Worm (Caenorhabditis elegans) whole organism, early embryonic: ENCODE results near the gene str-125.

Source experiments
- B0310.2 ChIP-seq: sonication (generic microtip); optimal IDR thresholded peaks from 2 replicates; lab custom pipeline; 2016; ENCODE audit warnings: mild to moderate bottlenecking, missing genetic modification characterization, missing compliant biosample characterization
- F13C5.2 ChIP-seq: sonication (generic microtip); optimal IDR thresholded peaks from 2 replicates; lab custom pipeline; 2017; ENCODE audit warnings: mild to moderate bottlenecking, missing genetic modification characterization, inconsistent platforms, missing compliant biosample characterization
- aly-1 ChIP-seq: sonication (generic microtip); optimal IDR thresholded peaks from 2 replicates; lab custom pipeline; 2016; ENCODE audit warnings: missing genetic modification characterization, missing compliant biosample characterization
- ama-1 ChIP-seq: fragments of 150-350 bp; optimal IDR thresholded peaks from 2 replicates; lab custom pipeline; 2014
- ceh-13 ChIP-seq: fragments of 200-800 bp; sonication (Bioruptor generic); optimal IDR thresholded peaks from 2 replicates; lab custom pipeline; 2018; ENCODE audit warnings: mild to moderate bottlenecking, missing genetic modification characterization, missing compliant biosample characterization
- ceh-36 ChIP-seq: sonication (generic microtip); optimal IDR thresholded peaks from 2 replicates; lab custom pipeline; 2016; ENCODE audit warnings: missing genetic modification characterization, inconsistent platforms, missing compliant biosample characterization
- ets-7 ChIP-seq: sonication (generic microtip); optimal IDR thresholded peaks from 2 replicates; lab custom pipeline; 2016; ENCODE audit warnings: missing genotype, missing genetic modification characterization, missing compliant biosample characterization
- flt-1 ChIP-seq: fragments of 200-800 bp; sonication (Bioruptor generic); IDR thresholded peaks from 2 replicates; pipeline ENCODE4 v1.3.6; 2022; ENCODE audit warnings: missing genetic modification characterization, missing compliant biosample characterization
- hmbx-1 ChIP-seq: sonication (generic microtip); optimal IDR thresholded peaks from 2 replicates; lab custom pipeline; 2016; ENCODE audit warnings: mild to moderate bottlenecking, missing genetic modification characterization, missing compliant biosample characterization
- hmg-4 ChIP-seq: fragments of 200-800 bp; sonication (Bioruptor generic); optimal IDR thresholded peaks from 2 replicates; lab custom pipeline; 2018; ENCODE audit warnings: mild to moderate bottlenecking, missing genetic modification characterization, missing compliant biosample characterization
- hnd-1 ChIP-seq: sonication (generic microtip); optimal IDR thresholded peaks from 2 replicates; lab custom pipeline; 2016; ENCODE audit warnings: missing genetic modification characterization, missing compliant biosample characterization
- pes-1 ChIP-seq: fragments of 200-800 bp; sonication (Bioruptor generic); IDR thresholded peaks from 2 replicates; pipeline ENCODE4 v1.3.6; 2022; ENCODE audit warnings: missing genetic modification reagents, missing genetic modification characterization, missing compliant biosample characterization
- scrt-1 ChIP-seq: fragments of 200-800 bp; sonication (Bioruptor generic); IDR thresholded peaks from 2 replicates; pipeline ENCODE4 v1.3.6; 2022; ENCODE audit warnings: missing genetic modification characterization, missing compliant biosample characterization
- sea-1 ChIP-seq: fragments of 200-800 bp; sonication (Bioruptor generic); conservative IDR thresholded peaks from 2 replicates; pipeline ENCODE4 v1.3.6; 2022; ENCODE audit warnings: missing genetic modification characterization, missing compliant biosample characterization
- tbx-11 ChIP-seq: fragments of 200-800 bp; sonication (Bioruptor generic); IDR thresholded peaks from 2 replicates; pipeline ENCODE4 v1.3.6; 2022; ENCODE audit warnings: missing genetic modification characterization, missing compliant biosample characterization
- tbx-37 ChIP-seq: fragments of 200-800 bp; sonication (Bioruptor generic); conservative IDR thresholded peaks from 2 replicates; pipeline ENCODE4 v1.3.6; 2022; ENCODE audit warnings: missing genetic modification reagents, missing genetic modification characterization, missing compliant biosample characterization
- tra-4 ChIP-seq: sonication (generic microtip); optimal IDR thresholded peaks from 2 replicates; lab custom pipeline; 2017; ENCODE audit warnings: missing genetic modification characterization, missing compliant biosample characterization

The str-125 gene

ce11 chrV:17066634-17067033, 9.2 kb downstream of the str-125 start:
- TF ChIP-seq ceh-36 (tag; lab: Kevin White, UChicago) = no peak
- TF ChIP-seq hmbx-1 = no peak
- TF ChIP-seq tra-4 (tag; lab: Kevin White, UChicago) = no peak
- TF ChIP-seq sea-1 (GFP tag; lab: Robert Waterston, UW) = no peak
- TF ChIP-seq pes-1 (GFP tag; lab: Robert Waterston, UW) = no peak
- TF ChIP-seq scrt-1 (GFP tag; lab: Robert Waterston, UW) = no peak
- no peak for TF ChIP-seq hnd-1 (tag; lab: Kevin White, UChicago)
- TF ChIP-seq tbx-11 = no peak
- TF ChIP-seq hmg-4 (GFP tag; lab: Kevin White, UChicago) = no peak
- no peak for TF ChIP-seq ceh-13 (GFP tag; lab: Kevin White, UChicago)
- TF ChIP-seq ets-7 (tag; lab: Kevin White, UChicago) = no peak
- no peak for TF ChIP-seq F13C5.2 (tag; lab: Kevin White, UChicago)
- no peak for TF ChIP-seq aly-1

DNA sequence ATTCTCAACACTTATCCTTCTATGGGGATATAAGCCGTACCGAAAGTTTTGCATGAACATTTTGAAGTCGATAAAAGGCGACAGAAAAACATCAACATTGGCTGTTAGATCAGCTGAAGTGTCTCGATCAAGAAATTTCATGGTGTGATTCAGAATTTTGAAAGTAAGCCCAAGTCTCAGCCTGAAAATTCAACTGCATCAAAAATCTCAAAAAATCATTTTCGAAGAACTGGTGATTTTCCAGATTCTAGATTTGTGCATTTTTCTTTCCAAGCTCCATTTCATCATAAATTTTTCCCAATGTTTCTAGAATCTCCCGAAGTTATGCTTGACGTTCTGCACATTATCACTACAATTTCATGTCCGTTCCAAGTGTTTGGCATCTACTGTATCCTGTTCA, 11.1 kb downstream of the str-125 start, which contains the start of gene srh-255:
Gene srh-255, plus strand, starts transcription at position 301 of the 400 bp plus-strand sequence.
- TF ChIP-seq tbx-11 (no peak), B0310.2 (tag; lab: Kevin White, UChicago) (no peak), ceh-36 (tag; lab: Kevin White, UChicago) (no peak)

ce11 chrV:17061585-17061984, 14.2 kb downstream of the str-125 start, which contains the start of gene F28B1.9:
Gene F28B1.9, plus strand, starts transcription at chrV:17061885.
- TF ChIP-seq ceh-13 (GFP tag; lab: Kevin White, UChicago) (no peak), flt-1 (GFP tag; lab: Robert Waterston, UW) (no peak), ceh-36 (tag; lab: Kevin White, UChicago) (no peak), tbx-37 (GFP tag; lab: Robert Waterston, UW) (no peak), ets-7 (tag; lab: Kevin White, UChicago) (no peak), aly-1 (no peak), tra-4 (tag; lab: Kevin White, UChicago) (no peak), hmbx-1 (no peak), tbx-11 (no peak), F13C5.2 (tag; lab: Kevin White, UChicago) (no peak), hnd-1 (tag; lab: Kevin White, UChicago) (no peak), hmg-4 (GFP tag; lab: Kevin White, UChicago) (no peak)

DNA sequence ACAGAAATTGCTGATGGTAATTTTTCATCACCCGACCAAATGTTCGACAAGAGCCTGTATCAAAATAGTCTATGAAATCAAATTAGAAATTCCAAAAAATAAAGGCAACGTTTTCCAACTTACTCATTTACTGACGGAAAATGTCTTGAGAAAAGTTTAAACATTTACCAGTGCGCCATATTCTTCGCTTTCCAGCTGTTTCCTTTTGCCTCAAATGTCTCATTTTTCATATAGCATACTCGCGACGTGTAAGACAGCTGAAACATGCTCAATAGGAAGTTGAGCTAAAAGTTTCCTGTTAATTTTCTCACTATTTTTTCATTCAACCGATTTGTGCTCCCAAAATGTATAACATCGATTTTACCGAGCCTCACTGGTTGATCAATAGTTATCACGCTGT, 15.8 kb downstream of the str-125 start, which contains the start of gene sri-66:
Gene sri-66, plus strand, starts transcription at position 301 of the 400 bp plus-strand sequence.
- TF ChIP-seq pes-1 (GFP tag; lab: Robert Waterston, UW) (no peak), tbx-11 (no peak), ceh-13 (GFP tag; lab: Kevin White, UChicago) (no peak), aly-1 (no peak), F13C5.2 (tag; lab: Kevin White, UChicago) (no peak), flt-1 (GFP tag; lab: Robert Waterston, UW) (no peak)

DNA sequence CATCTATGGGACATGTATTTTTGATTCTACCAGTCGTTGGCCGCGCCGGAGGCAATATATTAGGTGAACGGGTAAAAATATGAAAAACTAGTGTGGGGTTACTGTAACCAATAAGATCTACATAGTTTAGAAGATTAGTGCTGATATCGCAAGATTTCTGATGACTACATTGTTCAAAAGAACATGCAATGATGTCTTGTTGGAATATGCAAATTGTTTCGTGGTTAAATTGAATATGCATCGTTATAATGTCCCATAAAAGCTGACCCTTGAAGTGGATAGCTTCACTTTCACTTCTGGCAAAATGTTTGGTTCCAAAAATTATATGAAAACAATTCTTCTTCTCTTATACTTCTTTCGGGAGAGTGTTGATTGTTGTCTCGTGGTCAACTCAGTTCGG, 31.3 kb downstream of the str-125 start, which contains the start of gene F28B1.2:
Gene F28B1.2, plus strand, starts transcription at position 301 of the 400 bp plus-strand sequence.
- TF ChIP-seq tbx-11 = no peak

ce11 chrV:17042263-17042662, 33.5 kb downstream of the str-125 start, which contains the start of gene hpo-33:
Gene hpo-33, plus strand, starts transcription at chrV:17042563.
- no peak for TF ChIP-seq tbx-11
- no peak for TF ChIP-seq ets-7 (tag; lab: Kevin White, UChicago)
- no peak for TF ChIP-seq hmbx-1
- no peak for TF ChIP-seq tra-4 (tag; lab: Kevin White, UChicago)
- TF ChIP-seq ceh-36 (tag; lab: Kevin White, UChicago) = no peak

ce11 chrV:17035850-17036249, 40.0 kb downstream of the str-125 start, which contains the start of gene srz-94:
Gene srz-94, minus strand, starts transcription at chrV:17035950.
- TF ChIP-seq flt-1 (GFP tag; lab: Robert Waterston, UW) (no peak), hnd-1 (tag; lab: Kevin White, UChicago) (no peak), tbx-11 (no peak), pes-1 (GFP tag; lab: Robert Waterston, UW) (no peak), hmbx-1 (no peak), ama-1 (no peak), hmg-4 (GFP tag; lab: Kevin White, UChicago) (no peak), ceh-13 (GFP tag; lab: Kevin White, UChicago) (no peak), sea-1 (GFP tag; lab: Robert Waterston, UW) (no peak), tra-4 (tag; lab: Kevin White, UChicago) (no peak), B0310.2 (tag; lab: Kevin White, UChicago) (no peak), F13C5.2 (tag; lab: Kevin White, UChicago) (no peak), aly-1 (no peak), scrt-1 (GFP tag; lab: Robert Waterston, UW) (no peak), ets-7 (tag; lab: Kevin White, UChicago) (no peak), tbx-37 (GFP tag; lab: Robert Waterston, UW) (no peak), ceh-36 (tag; lab: Kevin White, UChicago) (no peak)

- no peak for TF ChIP-seq hmg-4 (GFP tag; lab: Kevin White, UChicago)
- no peak for TF ChIP-seq tra-4 (tag; lab: Kevin White, UChicago)
- no peak for TF ChIP-seq ceh-36 (tag; lab: Kevin White, UChicago)
- no peak for TF ChIP-seq flt-1 (GFP tag; lab: Robert Waterston, UW)
- TF ChIP-seq scrt-1 (GFP tag; lab: Robert Waterston, UW) = no peak
- TF ChIP-seq hmbx-1 = no peak
- no peak for TF ChIP-seq hnd-1 (tag; lab: Kevin White, UChicago)
- TF ChIP-seq tbx-37 (GFP tag; lab: Robert Waterston, UW) = no peak
- no peak for TF ChIP-seq aly-1
- TF ChIP-seq B0310.2 (tag; lab: Kevin White, UChicago) = no peak
- no peak for TF ChIP-seq tbx-11
- no peak for TF ChIP-seq ets-7 (tag; lab: Kevin White, UChicago)
- TF ChIP-seq ceh-13 (GFP tag; lab: Kevin White, UChicago) = no peak
Observed at ce11 chrV:17030430-17030829, 45.4 kb downstream of the str-125 start.
